Fruit fly (Drosophila melanogaster): Measurements from ENCODE around the gene Trf2.

- peak; percentile 30 for TF ChIP-seq kay (GFP tag; ENCODE audit: borderline replicate concordance)
- no peak for TF ChIP-seq CG14711 (tag; optimal IDR thresholded peaks at IDR 0.05)
- no peak for TF ChIP-seq Clk (GFP tag; optimal IDR thresholded peaks at IDR 0.05)
- TF ChIP-seq Crg-1 (GFP tag; optimal IDR thresholded peaks at IDR 0.05) = no peak
- TF ChIP-seq bab1 (GFP tag; optimal IDR thresholded peaks at IDR 0.05) = peak; percentile 29
- TF ChIP-seq tj (GFP tag; optimal IDR thresholded peaks at IDR 0.05) = no peak
- no peak for TF ChIP-seq pad (GFP tag; optimal IDR thresholded peaks at IDR 0.05)
- no peak for TF ChIP-seq Mnt (GFP tag; optimal IDR thresholded peaks at IDR 0.05)
- TF ChIP-seq ovo (GFP tag; optimal IDR thresholded peaks at IDR 0.05) = no peak
- no peak for TF ChIP-seq CG5204 (GFP tag; optimal IDR thresholded peaks at IDR 0.05)
- TF ChIP-seq CG7045 (GFP tag; optimal IDR thresholded peaks at IDR 0.05) = no peak
- no peak for TF ChIP-seq toe (GFP tag; optimal IDR thresholded peaks at IDR 0.05)
- TF ChIP-seq CG12768 (GFP tag; optimal IDR thresholded peaks at IDR 0.05) = no peak
Measured at dm6 chrX:8442912-8443311, 33.8 kb downstream of the Trf2 start.

Data from whole organism, adult.